Fruit fly (Drosophila melanogaster): ENCODE measurements around the gene CG9372.

DNA sequence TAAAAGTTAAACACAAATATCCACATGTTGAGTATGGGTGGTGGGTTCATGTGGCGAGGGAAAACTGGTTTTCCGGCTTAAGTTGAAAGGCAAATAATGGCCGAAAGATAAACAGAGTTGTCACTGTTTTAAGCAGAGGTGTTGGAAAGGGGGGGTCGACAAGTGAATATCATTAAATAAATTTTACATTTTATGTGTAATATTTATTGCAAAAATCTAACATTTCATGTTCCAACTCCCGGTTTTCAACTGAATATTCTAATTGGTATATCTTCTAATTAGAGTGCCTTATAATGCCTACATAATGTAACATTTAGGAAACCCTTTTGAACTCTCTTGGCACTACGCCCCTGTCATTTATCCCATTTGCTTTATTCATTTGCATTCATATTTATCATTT, 49.9 kb downstream of the CG9372 start:
- TF ChIP-seq Lpt (GFP tag; optimal IDR thresholded peaks at IDR 0.05), result no peak
- TF ChIP-seq lz (GFP tag; optimal IDR thresholded peaks at IDR 0.05), result no peak
- TF ChIP-seq svp (GFP tag), result no peak
- TF ChIP-seq Eip75B (GFP tag; optimal IDR thresholded peaks at IDR 0.05), result no peak
- TF ChIP-seq CG16779 (tag; optimal IDR thresholded peaks at IDR 0.05), result no peak
- TF ChIP-seq topi (GFP tag; optimal IDR thresholded peaks at IDR 0.05), result no peak
- peak; percentile 19 for TF ChIP-seq Hr4 (GFP tag; optimal IDR thresholded peaks at IDR 0.05)
- no peak for TF ChIP-seq CG31627 (GFP tag; optimal IDR thresholded peaks at IDR 0.05)
- TF ChIP-seq CG8319 (GFP tag; optimal IDR thresholded peaks at IDR 0.05), result no peak
- no peak for TF ChIP-seq CG10669 (GFP tag; optimal IDR thresholded peaks at IDR 0.05)
- TF ChIP-seq CG11294 (GFP tag; IDR thresholded peaks at IDR 0.05), result no peak
- TF ChIP-seq net (GFP tag; optimal IDR thresholded peaks at IDR 0.05), result no peak
